Fruit fly (Drosophila melanogaster) whole organism, embryonic: ENCODE data around the gene CG8042.
A peak's percentile ranks its signal among the peaks of the same experiment; 100 is the strongest.

ENCODE experiments used
- BtbVII ChIP-seq: fragments of 200-800 bp; sonication (Bioruptor generic); optimal IDR thresholded peaks from 3 replicates; lab custom pipeline; 2017; ENCODE audit warnings: missing biosample characterization, mild to moderate bottlenecking, missing genetic modification characterization
- CG1024 ChIP-seq: fragments of 200-800 bp; sonication (Bioruptor generic); IDR thresholded peaks from 2 replicates; pipeline ENCODE4 v1.3.6; 2022; ENCODE audit warnings: missing biosample characterization, missing genetic modification characterization
- CG11456 ChIP-seq: fragments of 200-800 bp; sonication (Bioruptor generic); IDR thresholded peaks from 3 replicates; pipeline ENCODE4 v1.3.6; 2022; ENCODE audit warnings: missing biosample characterization, missing genetic modification characterization
- CG12659 ChIP-seq: fragments of 200-800 bp; sonication (Bioruptor generic); optimal IDR thresholded peaks from 3 replicates; lab custom pipeline; 2017; ENCODE audit warnings: mild to moderate bottlenecking, missing biosample characterization, missing genetic modification reagents, missing genetic modification characterization
- CG13624 ChIP-seq: fragments of 200-800 bp; sonication (Bioruptor generic); optimal IDR thresholded peaks from 2 replicates; lab custom pipeline; 2016; ENCODE audit warnings: missing biosample characterization, missing genetic modification characterization
- CG16779 ChIP-seq: fragments of 200-800 bp; sonication (Bioruptor generic); IDR thresholded peaks from 2 replicates; pipeline ENCODE4 v1.3.6; 2022; ENCODE audit warnings: missing biosample characterization, missing genetic modification characterization
- CG2199 ChIP-seq: fragments of 200-800 bp; sonication (Bioruptor generic); IDR thresholded peaks from 3 replicates; pipeline ENCODE4 v1.3.6; 2022; ENCODE audit warnings: missing biosample characterization, missing genetic modification characterization
- CG30020 ChIP-seq: fragments of 200-800 bp; optimal IDR thresholded peaks from 2 replicates; lab custom pipeline; 2019; ENCODE audit warnings: missing biosample characterization, mild to moderate bottlenecking, missing genetic modification characterization, moderate library complexity
- CG30431 ChIP-seq: fragments of 200-800 bp; sonication (Bioruptor generic); optimal IDR thresholded peaks from 2 replicates; lab custom pipeline; 2017; ENCODE audit warnings: missing biosample characterization, missing genetic modification characterization
- CG33557 ChIP-seq: fragments of 200-800 bp; sonication (Bioruptor generic); optimal IDR thresholded peaks from 2 replicates; lab custom pipeline; 2019; ENCODE audit warnings: missing biosample characterization, mild to moderate bottlenecking, missing genetic modification characterization, moderate library complexity
- CG6272 ChIP-seq: fragments of 200-800 bp; sonication (Bioruptor generic); IDR thresholded peaks from 2 replicates; pipeline ENCODE4 v1.3.6; 2022; ENCODE audit warnings: missing biosample characterization, missing genetic modification characterization
- CG6813 ChIP-seq: fragments of 200-800 bp; sonication (Bioruptor generic); optimal IDR thresholded peaks from 2 replicates; lab custom pipeline; 2017; ENCODE audit warnings: missing biosample characterization, missing genetic modification characterization, mild to moderate bottlenecking, moderate library complexity, missing genetic modification reagents
- CG8944 ChIP-seq: fragments of 200-800 bp; sonication (Bioruptor generic); optimal IDR thresholded peaks from 3 replicates; lab custom pipeline; 2016; ENCODE audit warnings: missing biosample characterization, missing genetic modification characterization
- CG9437 ChIP-seq: fragments of 200-800 bp; sonication (Bioruptor generic); optimal IDR thresholded peaks from 2 replicates; lab custom pipeline; 2018; ENCODE audit warnings: missing biosample characterization, mild to moderate bottlenecking, missing genetic modification characterization
- Doc3 ChIP-seq: fragments of 200-800 bp; sonication (Bioruptor generic); IDR thresholded peaks from 3 replicates; pipeline ENCODE4 v1.3.6; 2022; ENCODE audit warnings: missing biosample characterization, missing genetic modification characterization; ENCODE audit not compliant: partially characterized antibody
- ERR ChIP-seq: fragments of 200-800 bp; sonication (Bioruptor generic); optimal IDR thresholded peaks from 2 replicates; lab custom pipeline; 2016; ENCODE audit warnings: missing biosample characterization, missing genetic modification characterization
- Fer1 ChIP-seq: fragments of 200-800 bp; sonication (Bioruptor generic); optimal IDR thresholded peaks from 2 replicates; lab custom pipeline; 2017; ENCODE audit warnings: missing biosample characterization, mild to moderate bottlenecking, missing genetic modification characterization
- Hand ChIP-seq: fragments of 200-800 bp; sonication (Bioruptor generic); optimal IDR thresholded peaks from 2 replicates; lab custom pipeline; 2017; ENCODE audit warnings: mild to moderate bottlenecking, missing biosample characterization, missing genetic modification reagents, missing genetic modification characterization
- Jarid2 ChIP-seq: fragments of 200-800 bp; sonication (Bioruptor generic); optimal IDR thresholded peaks from 3 replicates; lab custom pipeline; 2017; ENCODE audit warnings: mild to moderate bottlenecking, missing biosample characterization, missing genetic modification reagents, missing genetic modification characterization
- Lpt ChIP-seq: fragments of >200 bp; optimal IDR thresholded peaks from 2 replicates; lab custom pipeline; 2018; ENCODE audit warnings: missing biosample characterization, missing genetic modification characterization
- Meics ChIP-seq: fragments of 200-800 bp; sonication (Bioruptor generic); optimal IDR thresholded peaks from 2 replicates; lab custom pipeline; 2017; ENCODE audit warnings: missing biosample characterization, mild to moderate bottlenecking, missing genetic modification characterization
- Opbp ChIP-seq: fragments of 200-800 bp; sonication (Bioruptor generic); IDR thresholded peaks from 3 replicates; pipeline ENCODE4 v1.3.6; 2022; ENCODE audit warnings: missing biosample characterization, missing genetic modification characterization; ENCODE audit not compliant: partially characterized antibody
- PHDP ChIP-seq: fragments of 200-800 bp; sonication (Bioruptor generic); optimal IDR thresholded peaks from 3 replicates; lab custom pipeline; 2018; ENCODE audit warnings: missing biosample characterization, mild to moderate bottlenecking, missing genetic modification characterization, moderate library complexity
- Poxn ChIP-seq: fragments of 200-800 bp; sonication (Bioruptor generic); IDR thresholded peaks from 2 replicates; pipeline ENCODE4 v1.3.6; 2022; ENCODE audit warnings: missing biosample characterization, missing genetic modification characterization
- Sin3A ChIP-seq: fragments of >200 bp; optimal IDR thresholded peaks from 2 replicates; lab custom pipeline; 2018
- Spps ChIP-seq: fragments of 200-800 bp; sonication (Bioruptor generic); optimal IDR thresholded peaks from 2 replicates; lab custom pipeline; 2018; ENCODE audit warnings: missing biosample characterization, mild to moderate bottlenecking, missing genetic modification characterization
- TFAM ChIP-seq: fragments of 200-800 bp; sonication (Bioruptor generic); optimal IDR thresholded peaks from 2 replicates; lab custom pipeline; 2017; ENCODE audit warnings: missing biosample characterization, missing genetic modification characterization, inconsistent platforms
- ara ChIP-seq: fragments of 200-800 bp; sonication (Bioruptor generic); IDR thresholded peaks from 2 replicates; pipeline ENCODE4 v1.3.6; 2022; ENCODE audit warnings: missing biosample characterization, missing genetic modification characterization
- ftz-f1 ChIP-seq: fragments of 200-800 bp; sonication (Bioruptor generic); optimal IDR thresholded peaks from 2 replicates; lab custom pipeline; 2016; ENCODE audit warnings: missing biosample characterization, missing genetic modification characterization
- gt ChIP-seq: fragments of 200-800 bp; sonication (Bioruptor generic); IDR thresholded peaks from 2 replicates; pipeline ENCODE4 v1.3.6; 2022; ENCODE audit warnings: missing biosample characterization, missing genetic modification characterization
- jigr1 ChIP-seq: fragments of 200-800 bp; sonication (Bioruptor generic); IDR thresholded peaks from 3 replicates; pipeline ENCODE4 v1.3.6; 2022; ENCODE audit warnings: missing biosample characterization, missing genetic modification characterization
- lab ChIP-seq: fragments of 200-800 bp; sonication (Bioruptor generic); optimal IDR thresholded peaks from 3 replicates; lab custom pipeline; 2017; ENCODE audit warnings: missing biosample characterization, missing genetic modification characterization, mild to moderate bottlenecking, moderate library complexity, missing genetic modification reagents
- lbe ChIP-seq: fragments of 200-800 bp; sonication (Bioruptor generic); optimal IDR thresholded peaks from 2 replicates; lab custom pipeline; 2016; ENCODE audit warnings: missing biosample characterization, mild to moderate bottlenecking, missing genetic modification characterization
- mam ChIP-seq: fragments of 200-800 bp; sonication (Bioruptor generic); optimal IDR thresholded peaks from 3 replicates; lab custom pipeline; 2016; ENCODE audit warnings: missing biosample characterization, missing genetic modification characterization
- nmo ChIP-seq: fragments of 200-800 bp; sonication (Bioruptor generic); optimal IDR thresholded peaks from 2 replicates; lab custom pipeline; 2018; ENCODE audit warnings: missing biosample characterization, mild to moderate bottlenecking, missing genetic modification characterization, moderate library complexity
- oc ChIP-seq: fragments of 200-800 bp; sonication (Bioruptor generic); optimal IDR thresholded peaks from 2 replicates; lab custom pipeline; 2018; ENCODE audit warnings: missing biosample characterization, mild to moderate bottlenecking, missing genetic modification characterization, moderate library complexity
- org-1 ChIP-seq: fragments of 200-800 bp; sonication (Bioruptor generic); optimal IDR thresholded peaks from 2 replicates; lab custom pipeline; 2017; ENCODE audit warnings: missing biosample characterization, missing genetic modification characterization
- pan ChIP-seq, 4 experiments: fragments of >200 bp in 3 of 4; fragments of 200-800 bp in 1 of 4; sonication (Bioruptor generic) in 1 of 4; optimal IDR thresholded peaks in 3 of 4; IDR thresholded peaks in 1 of 4; 2 replicates each; pipeline versions ENCODE4 v1.3.6 to Lab custom; 2017 to 2022; ENCODE audit warnings: missing biosample characterization in 2 of 4, missing genetic modification characterization in 2 of 4, mixed read lengths in 1 of 4
- peb ChIP-seq: fragments of 200-800 bp; sonication (Bioruptor generic); IDR thresholded peaks from 2 replicates; pipeline ENCODE4 v1.3.6; 2022; ENCODE audit warnings: missing biosample characterization, missing genetic modification characterization
- pho ChIP-seq: fragments of 200-800 bp; sonication (Bioruptor generic); optimal IDR thresholded peaks from 2 replicates; lab custom pipeline; 2016; ENCODE audit warnings: missing biosample characterization, missing genetic modification characterization
- prd ChIP-seq, 3 experiments: fragments of >200 bp in 2 of 3; fragments of 200-800 bp in 1 of 3; sonication (Bioruptor generic) in 1 of 3; optimal IDR thresholded peaks in 2 of 3; IDR thresholded peaks in 1 of 3; 2 replicates in 2 of 3; 3 replicates in 1 of 3; pipeline versions ENCODE4 v1.3.6 to Lab custom; 2017 to 2022; ENCODE audit warnings: missing biosample characterization in 1 of 3, missing genetic modification characterization in 1 of 3
- pum ChIP-seq: fragments of 200-800 bp; sonication (Bioruptor generic); optimal IDR thresholded peaks from 2 replicates; lab custom pipeline; 2016; ENCODE audit warnings: missing biosample characterization, missing genetic modification characterization
- sens ChIP-seq: fragments of 200-800 bp; sonication (Bioruptor generic); peaks from one replicate; lab custom pipeline; 2016; ENCODE audit warnings: missing biosample characterization, missing genetic modification characterization
- slou ChIP-seq: fragments of 200-800 bp; sonication (Bioruptor generic); optimal IDR thresholded peaks from 3 replicates; lab custom pipeline; 2016; ENCODE audit warnings: missing biosample characterization, missing genetic modification characterization
- stwl ChIP-seq: fragments of 200-800 bp; sonication (Bioruptor generic); optimal IDR thresholded peaks from 3 replicates; lab custom pipeline; 2018; ENCODE audit warnings: missing biosample characterization, mild to moderate bottlenecking, missing genetic modification characterization, moderate library complexity
- trh ChIP-seq: fragments of 200-800 bp; sonication (Bioruptor generic); optimal IDR thresholded peaks from 2 replicates; lab custom pipeline; 2016; ENCODE audit warnings: missing biosample characterization, missing genetic modification characterization
- yki ChIP-seq: fragments of >200 bp; optimal IDR thresholded peaks from 3 replicates; lab custom pipeline; 2018
- zf30C ChIP-seq: fragments of 200-800 bp; sonication (Bioruptor generic); optimal IDR thresholded peaks from 3 replicates; lab custom pipeline; 2018; ENCODE audit warnings: missing biosample characterization, mild to moderate bottlenecking, missing genetic modification characterization

The CG8042 gene

dm6 chr3L:7988828-7989673 is 14.3 kb upstream of the CG8042 start (continued):
- peak; percentile 53 for TF ChIP-seq CG1024
- TF ChIP-seq lab (GFP tag; lab: Kevin White, UChicago), result peak; percentile 66
- no peak for TF ChIP-seq CG13624 (GFP tag; lab: Kevin White, UChicago)
- peak; percentile 14 for TF ChIP-seq lbe (GFP tag; lab: Kevin White, UChicago)
- TF ChIP-seq PHDP (tag; lab: Kevin White, UChicago), result peak; percentile 72
- TF ChIP-seq ara, result peak; percentile 79
- TF ChIP-seq CG6272 (GFP tag; lab: Robert Waterston, UW), result no peak; the same call in 1 of the 2 replicates
- TF ChIP-seq peb (GFP tag; lab: Robert Waterston, UW), result peak; percentile 48; the same call in 1 of the 2 replicates
- no peak for TF ChIP-seq ftz-f1 (GFP tag; lab: Kevin White, UChicago)
- peak; percentile 39 for TF ChIP-seq TFAM (GFP tag; lab: Kevin White, UChicago)
- TF ChIP-seq Fer1 (GFP tag; lab: Kevin White, UChicago), result peak; percentile 36
- TF ChIP-seq zf30C, result peak; percentile 87
- TF ChIP-seq nmo (GFP tag; lab: Kevin White, UChicago), result peak; percentile 97
- TF ChIP-seq CG16779 (GFP tag; lab: Robert Waterston, UW), result no peak
- TF ChIP-seq CG30431 (GFP tag; lab: Kevin White, UChicago), result peak; percentile 28
- peak; percentile 37; the same call in 1 of the 3 replicates for TF ChIP-seq jigr1 (GFP tag; lab: Robert Waterston, UW)
- peak; percentile 23 for TF ChIP-seq Jarid2 (GFP tag; lab: Kevin White, UChicago)
- peak; percentile 97 for TF ChIP-seq sens (GFP tag; lab: Kevin White, UChicago)
- TF ChIP-seq Sin3A (lab: Kevin White, UChicago), result no peak
- peak; percentile 26 for TF ChIP-seq Meics (GFP tag; lab: Kevin White, UChicago)
- no peak for TF ChIP-seq prd (optimal IDR thresholded peaks at IDR 0.05; lab: Kevin White, UChicago)
- peak; percentile 83 for TF ChIP-seq prd (GFP tag; IDR thresholded peaks at IDR 0.05; lab: Robert Waterston, UW)
- peak; percentile 27 for TF ChIP-seq BtbVII
- no peak for TF ChIP-seq CG11456 (GFP tag; lab: Robert Waterston, UW)
- peak; percentile 60 for TF ChIP-seq CG9437 (GFP tag; lab: Kevin White, UChicago)
- no peak for TF ChIP-seq gt (GFP tag; lab: Robert Waterston, UW)
- TF ChIP-seq Doc3, result no peak
- TF ChIP-seq pum (GFP tag; lab: Kevin White, UChicago), result peak; percentile 37
- peak; percentile 66; the same call in 1 of the 3 replicates for TF ChIP-seq CG2199
- TF ChIP-seq trh (GFP tag; lab: Kevin White, UChicago), result peak; percentile 9
- TF ChIP-seq Spps, result peak; percentile 80
- peak; percentile 57 for TF ChIP-seq CG12659 (GFP tag; lab: Kevin White, UChicago)
- peak; percentile 47 for TF ChIP-seq oc (tag; lab: Kevin White, UChicago)
- no peak for TF ChIP-seq ERR
- no peak for TF ChIP-seq Hand (GFP tag; lab: Kevin White, UChicago)
- TF ChIP-seq CG6813, result peak; percentile 60
- no peak for TF ChIP-seq pho
- TF ChIP-seq CG33557 (GFP tag; lab: Kevin White, UChicago), result peak; percentile 72
- no peak for TF ChIP-seq yki (lab: Kevin White, UChicago)
- TF ChIP-seq Opbp (GFP tag; lab: Robert Waterston, UW), result no peak; the same call in 2 of the 3 replicates
- no peak for TF ChIP-seq Lpt (GFP tag; lab: Kevin White, UChicago)
- TF ChIP-seq Poxn (GFP tag; lab: Robert Waterston, UW), result no peak
- TF ChIP-seq org-1 (GFP tag; lab: Kevin White, UChicago), result peak; percentile 41
- TF ChIP-seq pan (optimal IDR thresholded peaks at IDR 0.05; lab: Kevin White, UChicago), result no peak
- peak in 1 of 2 experiments; percentile 58 for TF ChIP-seq pan (GFP tag; optimal IDR thresholded peaks at IDR 0.05 in 1 of 2, IDR thresholded peaks at IDR 0.05 in 1 of 2)
- peak; percentile 19 for TF ChIP-seq CG30020
- TF ChIP-seq stwl (tag; lab: Kevin White, UChicago), result peak; percentile 41
- TF ChIP-seq mam (GFP tag; lab: Kevin White, UChicago), result peak; percentile 7
- TF ChIP-seq CG8944 (GFP tag; lab: Kevin White, UChicago), result no peak
- TF ChIP-seq slou (GFP tag; lab: Kevin White, UChicago), result no peak
